Fruit fly (Drosophila melanogaster) whole organism, wandering third instar larva: Measurements from ENCODE around the gene Jon74E.

ENCODE experiments used
- Abd-B ChIP-seq: fragments of >200 bp; optimal IDR thresholded peaks from 2 replicates; lab custom pipeline; 2017; ENCODE audit warnings: missing biosample characterization, missing genetic modification characterization
- CG32264 ChIP-seq: fragments of 200-800 bp; sonication (Bioruptor generic); optimal IDR thresholded peaks from 2 replicates; lab custom pipeline; 2016; ENCODE audit warnings: missing biosample characterization, missing genetic modification characterization
- CG9705 ChIP-seq: fragments of 200-800 bp; sonication (Bioruptor generic); optimal IDR thresholded peaks from 2 replicates; lab custom pipeline; 2018; ENCODE audit warnings: missing biosample characterization, mild to moderate bottlenecking, missing genetic modification characterization
- CrebA ChIP-seq: fragments of 200-800 bp; sonication (Bioruptor generic); optimal IDR thresholded peaks from 2 replicates; lab custom pipeline; 2016; ENCODE audit warnings: missing biosample characterization, mild to moderate bottlenecking, missing genetic modification characterization, borderline replicate concordance
- Dfd ChIP-seq: fragments of >200 bp; optimal IDR thresholded peaks from 2 replicates; lab custom pipeline; 2017; ENCODE audit warnings: missing biosample characterization, missing genetic modification characterization
- Dif ChIP-seq: fragments of 200-275, 200-300 bp; sonication (Bioruptor generic); optimal IDR thresholded peaks from 2 replicates; lab custom pipeline; 2018; ENCODE audit warnings: missing biosample characterization, missing genetic modification characterization; ENCODE audit not compliant: partially characterized antibody
- GATAd ChIP-seq: sonication (Bioruptor generic); optimal IDR thresholded peaks from 2 replicates; lab custom pipeline; 2016; ENCODE audit warnings: missing biosample characterization, missing genetic modification characterization
- HLH106 ChIP-seq: fragments of 200-800 bp; optimal IDR thresholded peaks from 3 replicates; lab custom pipeline; 2019; ENCODE audit warnings: missing biosample characterization, mild to moderate bottlenecking, missing genetic modification characterization, moderate library complexity
- Hnf4 ChIP-seq: fragments of 200-800 bp; sonication (Bioruptor generic); optimal IDR thresholded peaks from 2 replicates; lab custom pipeline; 2016; ENCODE audit warnings: missing biosample characterization, mild to moderate bottlenecking, missing genetic modification characterization
- Hr78 ChIP-seq: fragments of >200 bp; optimal IDR thresholded peaks from 2 replicates; lab custom pipeline; 2017; ENCODE audit warnings: missing biosample characterization, missing genetic modification characterization
- Hr83 ChIP-seq: fragments of 200-300 bp; sonication (Bioruptor generic); optimal IDR thresholded peaks from 2 replicates; lab custom pipeline; 2016; ENCODE audit warnings: missing biosample characterization, mild to moderate bottlenecking, missing genetic modification characterization, moderate library complexity; ENCODE audit not compliant: poor library complexity, severe bottlenecking
- Jra ChIP-seq: sonication (Bioruptor generic); optimal IDR thresholded peaks from 2 replicates; lab custom pipeline; 2016; ENCODE audit warnings: missing biosample characterization, missing genetic modification characterization
- Mio ChIP-seq: sonication (Bioruptor generic); optimal IDR thresholded peaks from 2 replicates; lab custom pipeline; 2016; ENCODE audit warnings: missing biosample characterization, missing genetic modification characterization
- Myc ChIP-seq: fragments of >200 bp; optimal IDR thresholded peaks from 2 replicates; lab custom pipeline; 2017
- N ChIP-seq: fragments of >200 bp; optimal IDR thresholded peaks from 2 replicates; lab custom pipeline; 2018; ENCODE audit warnings: missing biosample characterization, missing external identifiers, missing genetic modification characterization
- OdsH ChIP-seq: fragments of 200-800 bp; sonication (Bioruptor generic); optimal IDR thresholded peaks from 2 replicates; lab custom pipeline; 2016; ENCODE audit warnings: missing biosample characterization, mild to moderate bottlenecking, missing genetic modification characterization
- Rel ChIP-seq, 2 experiments: fragments of 200-800 bp; sonication (Bioruptor generic) in 1 of 2; optimal IDR thresholded peaks; 2 replicates in 1 of 2; 3 replicates in 1 of 2; lab custom pipeline; 2016 to 2019; ENCODE audit warnings: mild to moderate bottlenecking in 2 of 2, missing biosample characterization in 2 of 2, missing genetic modification characterization in 2 of 2, moderate library complexity in 1 of 2
- Sp1 ChIP-seq: fragments of 200-800 bp; sonication (Bioruptor generic); optimal IDR thresholded peaks from 3 replicates; lab custom pipeline; 2019; ENCODE audit warnings: missing biosample characterization, mild to moderate bottlenecking, missing genetic modification characterization, moderate library complexity
- Vsx2 ChIP-seq: fragments of 200-300, 225-300 bp; sonication (Bioruptor generic); optimal IDR thresholded peaks from 2 replicates; lab custom pipeline; 2018; ENCODE audit warnings: missing biosample characterization, missing genetic modification characterization; ENCODE audit not compliant: partially characterized antibody
- br ChIP-seq: fragments of 200-800 bp; sonication (Bioruptor generic); optimal IDR thresholded peaks from 2 replicates; lab custom pipeline; 2016; ENCODE audit warnings: missing biosample characterization, missing genetic modification characterization
- brk ChIP-seq: fragments of 200-800 bp; sonication (Bioruptor generic); optimal IDR thresholded peaks from 2 replicates; lab custom pipeline; 2016; ENCODE audit warnings: missing biosample characterization, mild to moderate bottlenecking, missing genetic modification characterization
- dl ChIP-seq, 2 experiments: fragments of 175-275, 200-275 bp in 1 of 2; fragments of 200-275 bp in 1 of 2; sonication (Bioruptor generic); optimal IDR thresholded peaks; lab custom pipeline; 2018; ENCODE audit warnings: mild to moderate bottlenecking in 2 of 2, missing biosample characterization in 2 of 2, missing genetic modification characterization in 2 of 2, moderate library complexity in 2 of 2; ENCODE audit not compliant: partially characterized antibody in 2 of 2, insufficient read depth in 1 of 2
- dmrt93B ChIP-seq: fragments of 200-800 bp; sonication (Bioruptor generic); optimal IDR thresholded peaks from 2 replicates; lab custom pipeline; 2018; ENCODE audit warnings: missing biosample characterization, mild to moderate bottlenecking, missing genetic modification characterization
- dsf ChIP-seq: sonication (Bioruptor generic); optimal IDR thresholded peaks from 2 replicates; lab custom pipeline; 2016; ENCODE audit warnings: missing biosample characterization, missing genetic modification characterization, borderline replicate concordance
- ey ChIP-seq: fragments of 200-800 bp; sonication (Bioruptor generic); optimal IDR thresholded peaks from 2 replicates; lab custom pipeline; 2016; ENCODE audit warnings: missing biosample characterization, missing genetic modification characterization
- foxo ChIP-seq, 2 experiments: fragments of 200-800 bp; sonication (Bioruptor generic); optimal IDR thresholded peaks; 2 replicates in 1 of 2; 3 replicates in 1 of 2; lab custom pipeline; 2016 to 2017; ENCODE audit warnings: missing biosample characterization in 2 of 2, missing genetic modification characterization in 2 of 2
- fru ChIP-seq: fragments of 200-800 bp; sonication (Bioruptor generic); optimal IDR thresholded peaks from 3 replicates; lab custom pipeline; 2016; ENCODE audit warnings: missing biosample characterization, mild to moderate bottlenecking, missing genetic modification characterization
- h ChIP-seq: fragments of 200-800 bp; sonication (Bioruptor generic); optimal IDR thresholded peaks from 3 replicates; lab custom pipeline; 2016; ENCODE audit warnings: missing biosample characterization, mild to moderate bottlenecking, missing genetic modification characterization
- jim ChIP-seq: fragments of 175-275, 200-325 bp; sonication (Bioruptor generic); optimal IDR thresholded peaks from 2 replicates; lab custom pipeline; 2016; ENCODE audit warnings: missing biosample characterization, mild to moderate bottlenecking, missing genetic modification characterization
- lola ChIP-seq: fragments of >200 bp; optimal IDR thresholded peaks from 2 replicates; lab custom pipeline; 2017; ENCODE audit warnings: missing biosample characterization, missing genetic modification characterization
- pan ChIP-seq: fragments of >200 bp; optimal IDR thresholded peaks from 2 replicates; lab custom pipeline; 2017
- psq ChIP-seq: fragments of 200-800 bp; sonication (Bioruptor generic); optimal IDR thresholded peaks from 3 replicates; lab custom pipeline; 2017; ENCODE audit warnings: missing biosample characterization, mild to moderate bottlenecking, missing genetic modification characterization, moderate library complexity
- rgr ChIP-seq: fragments of 200-800 bp; sonication (Bioruptor generic); optimal IDR thresholded peaks from 3 replicates; lab custom pipeline; 2016; ENCODE audit warnings: missing biosample characterization, mild to moderate bottlenecking, missing genetic modification characterization
- sage ChIP-seq: fragments of 200-800 bp; sonication (Bioruptor generic); optimal IDR thresholded peaks from 2 replicates; lab custom pipeline; 2016; ENCODE audit warnings: missing biosample characterization, mild to moderate bottlenecking, missing genetic modification characterization
- sv ChIP-seq: fragments of 200-800 bp; sonication (Bioruptor generic); optimal IDR thresholded peaks from 3 replicates; lab custom pipeline; 2016; ENCODE audit warnings: missing biosample characterization, missing genetic modification characterization
- tai ChIP-seq: sonication (Bioruptor generic); optimal IDR thresholded peaks from 2 replicates; lab custom pipeline; 2016; ENCODE audit warnings: missing biosample characterization, missing genetic modification characterization
- usp ChIP-seq: fragments of >200 bp; optimal IDR thresholded peaks from 2 replicates; lab custom pipeline; 2017; ENCODE audit warnings: missing biosample characterization, missing genetic modification characterization
- woc ChIP-seq: sonication (Bioruptor generic); optimal IDR thresholded peaks from 2 replicates; lab custom pipeline; 2016; ENCODE audit warnings: missing biosample characterization, mild to moderate bottlenecking, missing genetic modification characterization

The Jon74E gene

DNA sequence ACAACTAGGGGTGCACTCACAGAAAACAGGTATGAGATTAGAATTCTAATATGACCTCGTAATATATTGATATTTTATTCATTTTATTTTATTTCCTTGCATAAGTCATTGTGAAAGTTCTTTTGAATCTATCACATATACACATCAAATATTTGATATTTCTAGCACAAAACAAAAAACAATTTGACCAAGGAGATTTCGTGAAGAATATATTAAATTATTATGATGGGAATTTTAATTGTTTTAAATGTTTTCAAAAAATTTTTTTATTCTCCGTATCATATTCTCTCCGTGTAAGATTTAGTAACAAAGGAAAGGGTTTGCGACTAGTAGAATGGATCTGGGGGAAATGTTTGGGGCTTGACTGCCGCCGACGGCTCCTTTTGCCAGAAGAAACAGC is 29.5 kb upstream of the Jon74E start:
- TF ChIP-seq Dfd (GFP tag; lab: Kevin White, UChicago), result no peak
- TF ChIP-seq br (GFP tag; lab: Kevin White, UChicago), result peak; percentile 71
- peak; percentile 95 for TF ChIP-seq HLH106 (tag; lab: Kevin White, UChicago)
- no peak for TF ChIP-seq N
- TF ChIP-seq lola (GFP tag; lab: Kevin White, UChicago), result no peak
- no peak for TF ChIP-seq Myc (lab: Kevin White, UChicago)
- TF ChIP-seq h (GFP tag; lab: Kevin White, UChicago), result peak; percentile 92
- peak; percentile 14 for TF ChIP-seq Mio (GFP tag; lab: Kevin White, UChicago)
- no peak for TF ChIP-seq jim (GFP tag; lab: Kevin White, UChicago)
- peak; percentile 85 for TF ChIP-seq dmrt93B (GFP tag; lab: Kevin White, UChicago)
- no peak for TF ChIP-seq Hr78 (GFP tag; lab: Kevin White, UChicago)
- peak; percentile 61 for TF ChIP-seq Rel (GFP tag; optimal IDR thresholded peaks at IDR 0.05; lab: Kevin White, UChicago)
- TF ChIP-seq Rel (tag; optimal IDR thresholded peaks at IDR 0.05; lab: Kevin White, UChicago), result peak; percentile 40
- TF ChIP-seq CrebA (GFP tag; lab: Kevin White, UChicago), result no peak
- peak; percentile 64 for TF ChIP-seq dsf
- no peak for TF ChIP-seq Hr83 (GFP tag; lab: Kevin White, UChicago)
- no peak for TF ChIP-seq Vsx2
- TF ChIP-seq Dif (GFP tag; lab: Kevin White, UChicago), result no peak
- no peak for TF ChIP-seq pan (lab: Kevin White, UChicago)
- peak; percentile 92 for TF ChIP-seq brk (GFP tag; lab: Kevin White, UChicago)
- TF ChIP-seq Hnf4, result peak; percentile 87
- peak; percentile 43 for TF ChIP-seq Jra (GFP tag; lab: Kevin White, UChicago)
- peak; percentile 94 for TF ChIP-seq OdsH (GFP tag; lab: Kevin White, UChicago)
- no peak for TF ChIP-seq Abd-B (GFP tag; lab: Kevin White, UChicago)
- TF ChIP-seq ey (GFP tag; lab: Kevin White, UChicago), result peak; percentile 86
- TF ChIP-seq psq (GFP tag; lab: Kevin White, UChicago), result peak; percentile 75
- TF ChIP-seq tai, result peak; percentile 72
- peak; percentile 65 for TF ChIP-seq fru (GFP tag; lab: Kevin White, UChicago)
- no peak for TF ChIP-seq dl (GFP tag; optimal IDR thresholded peaks at IDR 0.05; lab: Kevin White, UChicago; ENCODE audit: insufficient read depth in 1 of 2, partially characterized antibody in 2 of 2)
- peak; percentile 72 for TF ChIP-seq CG9705
- TF ChIP-seq Sp1 (GFP tag; lab: Kevin White, UChicago), result peak; percentile 96
- peak; percentile 49 for TF ChIP-seq CG32264 (GFP tag; lab: Kevin White, UChicago)
- peak; percentile 67 for TF ChIP-seq woc (GFP tag; lab: Kevin White, UChicago)
- TF ChIP-seq GATAd, result peak; percentile 4
- no peak for TF ChIP-seq sv (GFP tag; lab: Kevin White, UChicago)
- TF ChIP-seq foxo (GFP tag; optimal IDR thresholded peaks at IDR 0.05; lab: Kevin White, UChicago), result peak in 1 of 2 experiments; percentile 93
- TF ChIP-seq sage, result peak; percentile 69
- TF ChIP-seq rgr (GFP tag; lab: Kevin White, UChicago), result peak; percentile 94
- TF ChIP-seq usp (GFP tag; lab: Kevin White, UChicago), result no peak

DNA sequence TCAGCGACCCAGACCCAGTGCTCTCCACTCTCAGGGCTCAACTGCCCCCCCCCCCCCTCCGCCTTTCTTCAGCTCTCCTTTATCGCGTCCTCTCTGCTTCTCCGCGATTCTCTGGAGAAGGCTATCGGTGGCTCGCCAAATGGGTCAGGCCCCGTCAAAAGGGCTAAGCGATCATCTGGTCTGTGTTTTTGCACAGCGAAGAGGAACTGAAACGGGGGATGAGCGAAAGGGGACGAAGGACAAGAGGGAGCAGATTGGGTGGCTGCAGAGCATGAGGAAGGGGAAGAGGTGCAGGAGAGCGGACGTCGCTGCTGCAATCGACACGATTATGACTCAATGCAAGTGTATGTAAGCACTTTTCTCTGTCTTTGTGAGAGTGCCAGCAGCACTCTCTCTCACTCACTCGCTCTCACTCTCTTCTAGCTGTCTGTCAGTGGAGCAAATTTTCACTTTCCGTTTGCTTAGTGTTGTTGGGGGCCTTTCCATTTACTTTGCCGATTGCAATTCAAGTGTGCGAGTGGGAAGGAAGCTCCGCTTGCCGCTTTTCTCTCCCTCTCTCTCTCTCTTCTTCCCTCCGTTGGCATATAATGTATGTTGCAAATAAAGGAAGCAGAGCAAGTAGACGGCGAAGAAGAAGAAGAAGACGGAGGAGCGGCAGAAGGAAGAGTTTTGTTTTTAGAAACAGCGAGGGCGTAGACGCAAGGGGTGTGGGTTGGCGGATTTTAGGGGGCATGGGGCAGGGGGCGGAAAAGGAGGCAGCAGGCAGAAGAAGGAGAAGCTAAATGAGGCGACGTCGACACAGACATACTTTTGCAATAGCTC is 28.8 kb upstream of the Jon74E start:
- no peak for TF ChIP-seq CG9705
- TF ChIP-seq Abd-B (GFP tag; lab: Kevin White, UChicago), result no peak
- TF ChIP-seq OdsH (GFP tag; lab: Kevin White, UChicago), result no peak
- no peak for TF ChIP-seq brk (GFP tag; lab: Kevin White, UChicago)
- no peak for TF ChIP-seq Mio (GFP tag; lab: Kevin White, UChicago)
- peak; percentile 79 for TF ChIP-seq br (GFP tag; lab: Kevin White, UChicago)
- no peak for TF ChIP-seq jim (GFP tag; lab: Kevin White, UChicago)
- no peak for TF ChIP-seq dmrt93B (GFP tag; lab: Kevin White, UChicago)
- TF ChIP-seq psq (GFP tag; lab: Kevin White, UChicago), result peak; percentile 84
- TF ChIP-seq Hr78 (GFP tag; lab: Kevin White, UChicago), result no peak
- TF ChIP-seq Jra (GFP tag; lab: Kevin White, UChicago), result peak; percentile 96
- no peak for TF ChIP-seq usp (GFP tag; lab: Kevin White, UChicago)
- no peak for TF ChIP-seq Myc (lab: Kevin White, UChicago)
- peak; percentile 52 for TF ChIP-seq Hr83 (GFP tag; lab: Kevin White, UChicago)
- TF ChIP-seq CG32264 (GFP tag; lab: Kevin White, UChicago), result peak; percentile 5
- TF ChIP-seq dl (GFP tag; optimal IDR thresholded peaks at IDR 0.05; lab: Kevin White, UChicago; ENCODE audit: insufficient read depth in 1 of 2, partially characterized antibody in 2 of 2), result peak; percentile 93 to 96
- TF ChIP-seq woc (GFP tag; lab: Kevin White, UChicago), result peak; percentile 27
- peak; percentile 32 for TF ChIP-seq Hnf4
- TF ChIP-seq N, result peak; percentile 77
- TF ChIP-seq CrebA (GFP tag; lab: Kevin White, UChicago), result peak; percentile 92
- TF ChIP-seq Dfd (GFP tag; lab: Kevin White, UChicago), result no peak
- TF ChIP-seq Vsx2, result peak; percentile 91
- peak in 1 of 2 experiments; percentile 11 for TF ChIP-seq foxo (GFP tag; optimal IDR thresholded peaks at IDR 0.05; lab: Kevin White, UChicago)
- peak; percentile 33 for TF ChIP-seq Rel (GFP tag; optimal IDR thresholded peaks at IDR 0.05; lab: Kevin White, UChicago)
- TF ChIP-seq Rel (tag; optimal IDR thresholded peaks at IDR 0.05; lab: Kevin White, UChicago), result peak; percentile 79
- TF ChIP-seq HLH106 (tag; lab: Kevin White, UChicago), result no peak
- no peak for TF ChIP-seq GATAd
- peak; percentile 98 for TF ChIP-seq fru (GFP tag; lab: Kevin White, UChicago)
- no peak for TF ChIP-seq pan (lab: Kevin White, UChicago)
- peak; percentile 86 for TF ChIP-seq h (GFP tag; lab: Kevin White, UChicago)
- TF ChIP-seq ey (GFP tag; lab: Kevin White, UChicago), result no peak
- TF ChIP-seq lola (GFP tag; lab: Kevin White, UChicago), result no peak
- TF ChIP-seq Dif (GFP tag; lab: Kevin White, UChicago), result peak; percentile 96
- TF ChIP-seq tai, result peak; percentile 26
- TF ChIP-seq Sp1 (GFP tag; lab: Kevin White, UChicago), result no peak
- TF ChIP-seq sv (GFP tag; lab: Kevin White, UChicago), result no peak
- TF ChIP-seq sage, result no peak
- TF ChIP-seq rgr (GFP tag; lab: Kevin White, UChicago), result no peak
- no peak for TF ChIP-seq dsf
